Fruit fly (Drosophila melanogaster) whole organism, wandering third instar larva: ENCODE data around the gene CG11504.

Experiments used
- CG32264 ChIP-seq: fragments of 200-800 bp; sonication (Bioruptor generic); optimal IDR thresholded peaks from 2 replicates; lab custom pipeline; 2016; ENCODE audit warnings: missing biosample characterization, missing genetic modification characterization
- CG9705 ChIP-seq: fragments of 200-800 bp; sonication (Bioruptor generic); optimal IDR thresholded peaks from 2 replicates; lab custom pipeline; 2018; ENCODE audit warnings: missing biosample characterization, mild to moderate bottlenecking, missing genetic modification characterization
- GATAd ChIP-seq: sonication (Bioruptor generic); optimal IDR thresholded peaks from 2 replicates; lab custom pipeline; 2016; ENCODE audit warnings: missing biosample characterization, missing genetic modification characterization
- HLH106 ChIP-seq: fragments of 200-800 bp; optimal IDR thresholded peaks from 3 replicates; lab custom pipeline; 2019; ENCODE audit warnings: missing biosample characterization, mild to moderate bottlenecking, missing genetic modification characterization, moderate library complexity
- Hr78 ChIP-seq: fragments of >200 bp; optimal IDR thresholded peaks from 2 replicates; lab custom pipeline; 2017; ENCODE audit warnings: missing biosample characterization, missing genetic modification characterization
- Hr83 ChIP-seq: fragments of 200-300 bp; sonication (Bioruptor generic); optimal IDR thresholded peaks from 2 replicates; lab custom pipeline; 2016; ENCODE audit warnings: missing biosample characterization, mild to moderate bottlenecking, missing genetic modification characterization, moderate library complexity; ENCODE audit not compliant: poor library complexity, severe bottlenecking
- Mio ChIP-seq: sonication (Bioruptor generic); optimal IDR thresholded peaks from 2 replicates; lab custom pipeline; 2016; ENCODE audit warnings: missing biosample characterization, missing genetic modification characterization
- N ChIP-seq: fragments of >200 bp; optimal IDR thresholded peaks from 2 replicates; lab custom pipeline; 2018; ENCODE audit warnings: missing biosample characterization, missing external identifiers, missing genetic modification characterization
- OdsH ChIP-seq: fragments of 200-800 bp; sonication (Bioruptor generic); optimal IDR thresholded peaks from 2 replicates; lab custom pipeline; 2016; ENCODE audit warnings: missing biosample characterization, mild to moderate bottlenecking, missing genetic modification characterization
- Rel ChIP-seq, 2 experiments: fragments of 200-800 bp; sonication (Bioruptor generic) in 1 of 2; optimal IDR thresholded peaks; 2 replicates in 1 of 2; 3 replicates in 1 of 2; lab custom pipeline; 2016 to 2019; ENCODE audit warnings: mild to moderate bottlenecking in 2 of 2, missing biosample characterization in 2 of 2, missing genetic modification characterization in 2 of 2, moderate library complexity in 1 of 2
- Sp1 ChIP-seq: fragments of 200-800 bp; sonication (Bioruptor generic); optimal IDR thresholded peaks from 3 replicates; lab custom pipeline; 2019; ENCODE audit warnings: missing biosample characterization, mild to moderate bottlenecking, missing genetic modification characterization, moderate library complexity
- Vsx2 ChIP-seq: fragments of 200-300, 225-300 bp; sonication (Bioruptor generic); optimal IDR thresholded peaks from 2 replicates; lab custom pipeline; 2018; ENCODE audit warnings: missing biosample characterization, missing genetic modification characterization; ENCODE audit not compliant: partially characterized antibody
- br ChIP-seq: fragments of 200-800 bp; sonication (Bioruptor generic); optimal IDR thresholded peaks from 2 replicates; lab custom pipeline; 2016; ENCODE audit warnings: missing biosample characterization, missing genetic modification characterization
- brk ChIP-seq: fragments of 200-800 bp; sonication (Bioruptor generic); optimal IDR thresholded peaks from 2 replicates; lab custom pipeline; 2016; ENCODE audit warnings: missing biosample characterization, mild to moderate bottlenecking, missing genetic modification characterization
- dl ChIP-seq, 2 experiments: fragments of 175-275, 200-275 bp in 1 of 2; fragments of 200-275 bp in 1 of 2; sonication (Bioruptor generic); optimal IDR thresholded peaks; lab custom pipeline; 2018; ENCODE audit warnings: mild to moderate bottlenecking in 2 of 2, missing biosample characterization in 2 of 2, missing genetic modification characterization in 2 of 2, moderate library complexity in 2 of 2; ENCODE audit not compliant: partially characterized antibody in 2 of 2, insufficient read depth in 1 of 2
- dmrt93B ChIP-seq: fragments of 200-800 bp; sonication (Bioruptor generic); optimal IDR thresholded peaks from 2 replicates; lab custom pipeline; 2018; ENCODE audit warnings: missing biosample characterization, mild to moderate bottlenecking, missing genetic modification characterization
- dsf ChIP-seq: sonication (Bioruptor generic); optimal IDR thresholded peaks from 2 replicates; lab custom pipeline; 2016; ENCODE audit warnings: missing biosample characterization, missing genetic modification characterization, borderline replicate concordance
- ey ChIP-seq: fragments of 200-800 bp; sonication (Bioruptor generic); optimal IDR thresholded peaks from 2 replicates; lab custom pipeline; 2016; ENCODE audit warnings: missing biosample characterization, missing genetic modification characterization
- fru ChIP-seq: fragments of 200-800 bp; sonication (Bioruptor generic); optimal IDR thresholded peaks from 3 replicates; lab custom pipeline; 2016; ENCODE audit warnings: missing biosample characterization, mild to moderate bottlenecking, missing genetic modification characterization
- h ChIP-seq: fragments of 200-800 bp; sonication (Bioruptor generic); optimal IDR thresholded peaks from 3 replicates; lab custom pipeline; 2016; ENCODE audit warnings: missing biosample characterization, mild to moderate bottlenecking, missing genetic modification characterization
- jim ChIP-seq: fragments of 175-275, 200-325 bp; sonication (Bioruptor generic); optimal IDR thresholded peaks from 2 replicates; lab custom pipeline; 2016; ENCODE audit warnings: missing biosample characterization, mild to moderate bottlenecking, missing genetic modification characterization
- lola ChIP-seq: fragments of >200 bp; optimal IDR thresholded peaks from 2 replicates; lab custom pipeline; 2017; ENCODE audit warnings: missing biosample characterization, missing genetic modification characterization
- rgr ChIP-seq: fragments of 200-800 bp; sonication (Bioruptor generic); optimal IDR thresholded peaks from 3 replicates; lab custom pipeline; 2016; ENCODE audit warnings: missing biosample characterization, mild to moderate bottlenecking, missing genetic modification characterization
- sage ChIP-seq: fragments of 200-800 bp; sonication (Bioruptor generic); optimal IDR thresholded peaks from 2 replicates; lab custom pipeline; 2016; ENCODE audit warnings: missing biosample characterization, mild to moderate bottlenecking, missing genetic modification characterization
- usp ChIP-seq: fragments of >200 bp; optimal IDR thresholded peaks from 2 replicates; lab custom pipeline; 2017; ENCODE audit warnings: missing biosample characterization, missing genetic modification characterization
- woc ChIP-seq: sonication (Bioruptor generic); optimal IDR thresholded peaks from 2 replicates; lab custom pipeline; 2016; ENCODE audit warnings: missing biosample characterization, mild to moderate bottlenecking, missing genetic modification characterization

CG11504 gene

DNA sequence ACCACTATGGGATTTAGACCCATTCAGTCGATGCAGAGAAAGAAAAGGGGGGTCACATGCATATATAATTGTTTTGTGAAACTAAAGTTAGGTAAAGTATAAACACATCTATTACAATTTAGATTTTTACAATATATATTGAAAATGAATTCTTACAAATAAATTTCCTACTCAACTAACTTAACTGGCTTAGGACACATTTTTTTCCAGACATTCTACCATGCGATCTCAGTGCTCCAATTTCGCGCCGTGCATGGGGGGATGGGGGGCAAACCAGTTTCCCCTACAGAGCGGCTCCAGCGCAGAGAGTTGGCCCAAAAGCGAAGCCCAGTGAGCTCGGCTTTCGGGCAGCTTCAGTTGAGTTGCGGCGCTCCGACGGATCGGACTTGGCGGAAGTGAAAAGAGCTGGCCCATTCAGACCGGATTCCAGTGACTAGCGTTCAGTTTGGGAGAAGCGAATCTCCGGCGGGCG lies 14.6 kb upstream of the CG11504 start, which contains the start of gene CG7896 (continued):
- peak; percentile 78 for TF ChIP-seq CG9705
- peak; percentile 41 for TF ChIP-seq dsf
- TF ChIP-seq sage (GFP tag; lab: Kevin White, UChicago), result peak; percentile 61
- TF ChIP-seq brk (GFP tag; lab: Kevin White, UChicago), result no peak
- TF ChIP-seq N (GFP tag; lab: Kevin White, UChicago), result no peak
- peak; percentile 85 for TF ChIP-seq fru
- peak; percentile 54 for TF ChIP-seq Vsx2
- TF ChIP-seq Sp1 (GFP tag; lab: Kevin White, UChicago), result peak; percentile 85

DNA sequence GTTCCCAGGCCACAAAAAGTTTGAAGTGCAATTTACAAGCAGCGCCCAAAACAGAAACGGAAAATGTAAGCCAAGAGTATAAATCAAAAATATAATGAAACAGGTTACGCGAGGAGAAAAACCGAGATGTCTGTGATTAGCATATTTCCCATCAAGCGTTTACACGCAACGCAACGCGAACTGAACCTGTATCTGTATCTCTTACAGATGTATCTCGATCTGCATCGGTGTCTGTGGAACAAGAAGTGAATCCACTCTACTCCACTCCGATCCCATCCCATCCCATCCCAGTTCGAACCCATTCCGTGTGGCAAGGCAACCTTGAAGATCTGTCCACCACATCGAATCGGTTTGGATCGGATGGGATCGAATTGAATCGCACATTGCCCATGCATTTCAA lies 13.8 kb upstream of the CG11504 start:
- no peak for TF ChIP-seq CG9705

- TF ChIP-seq h (GFP tag; lab: Kevin White, UChicago), result no peak
- TF ChIP-seq GATAd (GFP tag; lab: Kevin White, UChicago), result no peak
- TF ChIP-seq brk (GFP tag; lab: Kevin White, UChicago), result no peak
- no peak for TF ChIP-seq CG32264
- TF ChIP-seq sage (GFP tag; lab: Kevin White, UChicago), result no peak
- no peak for TF ChIP-seq OdsH (GFP tag; lab: Kevin White, UChicago)
- TF ChIP-seq jim (GFP tag; lab: Kevin White, UChicago), result no peak
- TF ChIP-seq fru, result no peak
- no peak for TF ChIP-seq Hr78
- TF ChIP-seq lola (GFP tag; lab: Kevin White, UChicago), result no peak
- TF ChIP-seq HLH106 (tag; lab: Kevin White, UChicago), result no peak
- no peak for TF ChIP-seq usp (GFP tag; lab: Kevin White, UChicago)
Measured at dm6 chr3R:29985219-29985618, 12.5 kb upstream of the CG11504 start.

- TF ChIP-seq Hr83 (no peak), dmrt93B (GFP tag; lab: Kevin White, UChicago) (no peak), N (GFP tag; lab: Kevin White, UChicago) (no peak), rgr (GFP tag; lab: Kevin White, UChicago) (no peak), GATAd (GFP tag; lab: Kevin White, UChicago) (no peak), ey (GFP tag; lab: Kevin White, UChicago) (no peak), jim (GFP tag; lab: Kevin White, UChicago) (no peak), Rel (GFP tag; optimal IDR thresholded peaks at IDR 0.05; lab: Kevin White, UChicago) (no peak), Rel (tag; optimal IDR thresholded peaks at IDR 0.05; lab: Kevin White, UChicago) (no peak), br (GFP tag; lab: Kevin White, UChicago) (no peak), woc (GFP tag; lab: Kevin White, UChicago) (no peak), dl (GFP tag; optimal IDR thresholded peaks at IDR 0.05; lab: Kevin White, UChicago; ENCODE audit: insufficient read depth in 1 of 2, partially characterized antibody in 2 of 2) (no peak), Vsx2 (no peak), fru (no peak), h (GFP tag; lab: Kevin White, UChicago) (no peak), Mio (no peak)
Measured at dm6 chr3R:29990681-29991080, 7.0 kb upstream of the CG11504 start.

dm6 chr3R:29993134-29993533 lies 4.6 kb upstream of the CG11504 start, which contains the start of gene Acph-1:
Gene Acph-1, minus strand, starts transcription at chr3R:29993411.
- TF ChIP-seq Hr78 (no peak), lola (GFP tag; lab: Kevin White, UChicago) (no peak), rgr (GFP tag; lab: Kevin White, UChicago) (peak; percentile 61), Rel (GFP tag; optimal IDR thresholded peaks at IDR 0.05; lab: Kevin White, UChicago) (no peak), Rel (tag; optimal IDR thresholded peaks at IDR 0.05; lab: Kevin White, UChicago) (peak; percentile 36)

- TF ChIP-seq Rel (GFP tag; optimal IDR thresholded peaks at IDR 0.05; lab: Kevin White, UChicago), result no peak
- no peak for TF ChIP-seq Rel (tag; optimal IDR thresholded peaks at IDR 0.05; lab: Kevin White, UChicago)
- no peak for TF ChIP-seq CG32264
- TF ChIP-seq jim (GFP tag; lab: Kevin White, UChicago), result peak; percentile 13
- TF ChIP-seq Hr83, result peak; percentile 42
Measured at dm6 chr3R:29995035-29995434, 2.7 kb upstream of the CG11504 start, which contains the start of the genes CG7903 and Sas-6. Gene CG7903, minus strand, starts transcription at chr3R:29995231. Gene Sas-6, plus strand, starts transcription at chr3R:29995357.
